Worm (Caenorhabditis elegans) whole organism, L4 larva: Measurements from ENCODE around the gene F40F9.3.

ENCODE experiments used
- T20F7.1 ChIP-seq: fragments of 200-800 bp; sonication (Bioruptor generic); optimal IDR thresholded peaks from 2 replicates; lab custom pipeline; 2018; ENCODE audit warnings: mild to moderate bottlenecking, missing genetic modification characterization, missing compliant biosample characterization
- ceh-28 ChIP-seq: fragments of 150-350 bp; optimal IDR thresholded peaks from 2 replicates; lab custom pipeline; 2014; ENCODE audit warnings: missing biosample characterization, missing genetic modification reagents, missing genetic modification characterization
- daf-8 ChIP-seq: fragments of 200-800 bp; sonication (Bioruptor generic); IDR thresholded peaks from 2 replicates; pipeline ENCODE4 v1.3.6; 2022; ENCODE audit warnings: missing genetic modification characterization, missing compliant biosample characterization
- dpl-1 ChIP-seq: fragments of 150-350 bp; optimal IDR thresholded peaks from 2 replicates; lab custom pipeline; 2014; ENCODE audit warnings: missing biosample characterization, missing genetic modification reagents, missing genetic modification characterization
- fkh-10 ChIP-seq: fragments of 150-350 bp; optimal IDR thresholded peaks from 2 replicates; lab custom pipeline; 2014; ENCODE audit warnings: missing biosample characterization, missing genetic modification reagents, missing genetic modification characterization
- lin-38 ChIP-seq: fragments of 200-800 bp; sonication (Bioruptor generic); IDR thresholded peaks from 2 replicates; pipeline ENCODE4 v1.3.6; 2022; ENCODE audit warnings: missing genetic modification reagents, missing genetic modification characterization, missing compliant biosample characterization
- mep-1 ChIP-seq: fragments of 150-350 bp; sonication (generic microtip); optimal IDR thresholded peaks from 3 replicates; lab custom pipeline; 2014; ENCODE audit warnings: missing biosample characterization, missing genetic modification characterization
- nhr-11 ChIP-seq: fragments of 150-350 bp; optimal IDR thresholded peaks from 2 replicates; lab custom pipeline; 2014; ENCODE audit warnings: missing biosample characterization, missing genetic modification characterization
- nhr-237 ChIP-seq: sonication (generic microtip); optimal IDR thresholded peaks from 2 replicates; lab custom pipeline; 2017; ENCODE audit warnings: missing biosample characterization, missing genetic modification characterization
- ztf-11 ChIP-seq: fragments of 150-350 bp; optimal IDR thresholded peaks from 2 replicates; lab custom pipeline; 2014; ENCODE audit warnings: missing biosample characterization, missing genetic modification characterization

ce11 chrV:9701861-9702260, 13.1 kb upstream of the F40F9.3 start:
- TF ChIP-seq nhr-237 (tag; lab: Kevin White, UChicago) = no peak
- TF ChIP-seq lin-38 (GFP tag; lab: Robert Waterston, UW) = no peak
- TF ChIP-seq T20F7.1 (GFP tag; lab: Kevin White, UChicago) = no peak
- no peak for TF ChIP-seq daf-8
- no peak for TF ChIP-seq mep-1 (tag; lab: Kevin White, UChicago)
- no peak for TF ChIP-seq fkh-10 (GFP tag; lab: Kevin White, UChicago)
- TF ChIP-seq ztf-11 = no peak
- no peak for TF ChIP-seq dpl-1 (GFP tag; lab: Kevin White, UChicago)
- TF ChIP-seq nhr-11 (tag; lab: Kevin White, UChicago) = no peak
- no peak for TF ChIP-seq ceh-28 (tag; lab: Kevin White, UChicago)
